Fruit fly (Drosophila melanogaster) whole organism, wandering third instar larva: ENCODE data around the gene Hmr.

Experiments
- Abd-B ChIP-seq: fragments of >200 bp; optimal IDR thresholded peaks from 2 replicates; lab custom pipeline; 2017; ENCODE audit warnings: missing biosample characterization, missing genetic modification characterization
- CG32264 ChIP-seq: fragments of 200-800 bp; sonication (Bioruptor generic); optimal IDR thresholded peaks from 2 replicates; lab custom pipeline; 2016; ENCODE audit warnings: missing biosample characterization, missing genetic modification characterization
- CG9705 ChIP-seq: fragments of 200-800 bp; sonication (Bioruptor generic); optimal IDR thresholded peaks from 2 replicates; lab custom pipeline; 2018; ENCODE audit warnings: missing biosample characterization, mild to moderate bottlenecking, missing genetic modification characterization
- CrebA ChIP-seq: fragments of 200-800 bp; sonication (Bioruptor generic); optimal IDR thresholded peaks from 2 replicates; lab custom pipeline; 2016; ENCODE audit warnings: missing biosample characterization, mild to moderate bottlenecking, missing genetic modification characterization, borderline replicate concordance
- Dfd ChIP-seq: fragments of >200 bp; optimal IDR thresholded peaks from 2 replicates; lab custom pipeline; 2017; ENCODE audit warnings: missing biosample characterization, missing genetic modification characterization
- GATAd ChIP-seq: sonication (Bioruptor generic); optimal IDR thresholded peaks from 2 replicates; lab custom pipeline; 2016; ENCODE audit warnings: missing biosample characterization, missing genetic modification characterization
- HLH106 ChIP-seq: fragments of 200-800 bp; optimal IDR thresholded peaks from 3 replicates; lab custom pipeline; 2019; ENCODE audit warnings: missing biosample characterization, mild to moderate bottlenecking, missing genetic modification characterization, moderate library complexity
- Hr78 ChIP-seq: fragments of >200 bp; optimal IDR thresholded peaks from 2 replicates; lab custom pipeline; 2017; ENCODE audit warnings: missing biosample characterization, missing genetic modification characterization
- Jra ChIP-seq: sonication (Bioruptor generic); optimal IDR thresholded peaks from 2 replicates; lab custom pipeline; 2016; ENCODE audit warnings: missing biosample characterization, missing genetic modification characterization
- Mio ChIP-seq: sonication (Bioruptor generic); optimal IDR thresholded peaks from 2 replicates; lab custom pipeline; 2016; ENCODE audit warnings: missing biosample characterization, missing genetic modification characterization
- Myc ChIP-seq: fragments of >200 bp; optimal IDR thresholded peaks from 2 replicates; lab custom pipeline; 2017
- OdsH ChIP-seq: fragments of 200-800 bp; sonication (Bioruptor generic); optimal IDR thresholded peaks from 2 replicates; lab custom pipeline; 2016; ENCODE audit warnings: missing biosample characterization, mild to moderate bottlenecking, missing genetic modification characterization
- Rel ChIP-seq, 2 experiments: fragments of 200-800 bp; sonication (Bioruptor generic) in 1 of 2; optimal IDR thresholded peaks; 2 replicates in 1 of 2; 3 replicates in 1 of 2; lab custom pipeline; 2016 to 2019; ENCODE audit warnings: mild to moderate bottlenecking in 2 of 2, missing biosample characterization in 2 of 2, missing genetic modification characterization in 2 of 2, moderate library complexity in 1 of 2
- Sp1 ChIP-seq: fragments of 200-800 bp; sonication (Bioruptor generic); optimal IDR thresholded peaks from 3 replicates; lab custom pipeline; 2019; ENCODE audit warnings: missing biosample characterization, mild to moderate bottlenecking, missing genetic modification characterization, moderate library complexity
- Vsx2 ChIP-seq: fragments of 200-300, 225-300 bp; sonication (Bioruptor generic); optimal IDR thresholded peaks from 2 replicates; lab custom pipeline; 2018; ENCODE audit warnings: missing biosample characterization, missing genetic modification characterization; ENCODE audit not compliant: partially characterized antibody
- br ChIP-seq: fragments of 200-800 bp; sonication (Bioruptor generic); optimal IDR thresholded peaks from 2 replicates; lab custom pipeline; 2016; ENCODE audit warnings: missing biosample characterization, missing genetic modification characterization
- brk ChIP-seq: fragments of 200-800 bp; sonication (Bioruptor generic); optimal IDR thresholded peaks from 2 replicates; lab custom pipeline; 2016; ENCODE audit warnings: missing biosample characterization, mild to moderate bottlenecking, missing genetic modification characterization
- dl ChIP-seq, 2 experiments: fragments of 175-275, 200-275 bp in 1 of 2; fragments of 200-275 bp in 1 of 2; sonication (Bioruptor generic); optimal IDR thresholded peaks; lab custom pipeline; 2018; ENCODE audit warnings: mild to moderate bottlenecking in 2 of 2, missing biosample characterization in 2 of 2, missing genetic modification characterization in 2 of 2, moderate library complexity in 2 of 2; ENCODE audit not compliant: partially characterized antibody in 2 of 2, insufficient read depth in 1 of 2
- dmrt93B ChIP-seq: fragments of 200-800 bp; sonication (Bioruptor generic); optimal IDR thresholded peaks from 2 replicates; lab custom pipeline; 2018; ENCODE audit warnings: missing biosample characterization, mild to moderate bottlenecking, missing genetic modification characterization
- dsf ChIP-seq: sonication (Bioruptor generic); optimal IDR thresholded peaks from 2 replicates; lab custom pipeline; 2016; ENCODE audit warnings: missing biosample characterization, missing genetic modification characterization, borderline replicate concordance
- ey ChIP-seq: fragments of 200-800 bp; sonication (Bioruptor generic); optimal IDR thresholded peaks from 2 replicates; lab custom pipeline; 2016; ENCODE audit warnings: missing biosample characterization, missing genetic modification characterization
- foxo ChIP-seq, 2 experiments: fragments of 200-800 bp; sonication (Bioruptor generic); optimal IDR thresholded peaks; 2 replicates in 1 of 2; 3 replicates in 1 of 2; lab custom pipeline; 2016 to 2017; ENCODE audit warnings: missing biosample characterization in 2 of 2, missing genetic modification characterization in 2 of 2
- fru ChIP-seq: fragments of 200-800 bp; sonication (Bioruptor generic); optimal IDR thresholded peaks from 3 replicates; lab custom pipeline; 2016; ENCODE audit warnings: missing biosample characterization, mild to moderate bottlenecking, missing genetic modification characterization
- h ChIP-seq: fragments of 200-800 bp; sonication (Bioruptor generic); optimal IDR thresholded peaks from 3 replicates; lab custom pipeline; 2016; ENCODE audit warnings: missing biosample characterization, mild to moderate bottlenecking, missing genetic modification characterization
- jim ChIP-seq: fragments of 175-275, 200-325 bp; sonication (Bioruptor generic); optimal IDR thresholded peaks from 2 replicates; lab custom pipeline; 2016; ENCODE audit warnings: missing biosample characterization, mild to moderate bottlenecking, missing genetic modification characterization
- lola ChIP-seq: fragments of >200 bp; optimal IDR thresholded peaks from 2 replicates; lab custom pipeline; 2017; ENCODE audit warnings: missing biosample characterization, missing genetic modification characterization
- pan ChIP-seq: fragments of >200 bp; optimal IDR thresholded peaks from 2 replicates; lab custom pipeline; 2017
- psq ChIP-seq: fragments of 200-800 bp; sonication (Bioruptor generic); optimal IDR thresholded peaks from 3 replicates; lab custom pipeline; 2017; ENCODE audit warnings: missing biosample characterization, mild to moderate bottlenecking, missing genetic modification characterization, moderate library complexity
- rgr ChIP-seq: fragments of 200-800 bp; sonication (Bioruptor generic); optimal IDR thresholded peaks from 3 replicates; lab custom pipeline; 2016; ENCODE audit warnings: missing biosample characterization, mild to moderate bottlenecking, missing genetic modification characterization
- sage ChIP-seq: fragments of 200-800 bp; sonication (Bioruptor generic); optimal IDR thresholded peaks from 2 replicates; lab custom pipeline; 2016; ENCODE audit warnings: missing biosample characterization, mild to moderate bottlenecking, missing genetic modification characterization
- sv ChIP-seq: fragments of 200-800 bp; sonication (Bioruptor generic); optimal IDR thresholded peaks from 3 replicates; lab custom pipeline; 2016; ENCODE audit warnings: missing biosample characterization, missing genetic modification characterization
- tai ChIP-seq: sonication (Bioruptor generic); optimal IDR thresholded peaks from 2 replicates; lab custom pipeline; 2016; ENCODE audit warnings: missing biosample characterization, missing genetic modification characterization
- usp ChIP-seq: fragments of >200 bp; optimal IDR thresholded peaks from 2 replicates; lab custom pipeline; 2017; ENCODE audit warnings: missing biosample characterization, missing genetic modification characterization
- woc ChIP-seq: sonication (Bioruptor generic); optimal IDR thresholded peaks from 2 replicates; lab custom pipeline; 2016; ENCODE audit warnings: missing biosample characterization, mild to moderate bottlenecking, missing genetic modification characterization

The Hmr gene

DNA sequence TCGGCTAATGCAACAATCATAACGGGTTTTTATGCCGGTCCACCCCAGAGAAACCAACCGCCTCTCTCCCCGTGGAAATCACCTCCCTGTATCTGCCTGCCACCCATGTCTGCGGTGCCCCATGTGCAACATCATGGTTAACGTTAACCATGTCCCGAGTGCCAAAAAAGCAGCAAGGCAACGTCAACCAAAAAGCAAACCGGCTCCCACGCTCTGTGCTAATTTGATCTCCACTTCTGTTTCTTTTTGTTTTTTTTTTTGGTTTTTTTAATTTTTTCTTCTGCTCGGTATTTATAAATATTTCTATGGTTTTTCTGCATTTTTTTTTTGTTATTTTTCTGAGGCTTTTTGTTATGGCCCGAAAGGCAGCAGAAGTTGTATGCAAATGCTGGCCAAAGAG, 18.7 kb downstream of the Hmr start:
- TF ChIP-seq OdsH = no peak
- no peak for TF ChIP-seq dmrt93B (GFP tag; lab: Kevin White, UChicago)
- no peak for TF ChIP-seq h
- TF ChIP-seq jim = no peak
- TF ChIP-seq usp (GFP tag; lab: Kevin White, UChicago) = no peak
- TF ChIP-seq CG32264 = no peak
- TF ChIP-seq Dfd = no peak

DNA sequence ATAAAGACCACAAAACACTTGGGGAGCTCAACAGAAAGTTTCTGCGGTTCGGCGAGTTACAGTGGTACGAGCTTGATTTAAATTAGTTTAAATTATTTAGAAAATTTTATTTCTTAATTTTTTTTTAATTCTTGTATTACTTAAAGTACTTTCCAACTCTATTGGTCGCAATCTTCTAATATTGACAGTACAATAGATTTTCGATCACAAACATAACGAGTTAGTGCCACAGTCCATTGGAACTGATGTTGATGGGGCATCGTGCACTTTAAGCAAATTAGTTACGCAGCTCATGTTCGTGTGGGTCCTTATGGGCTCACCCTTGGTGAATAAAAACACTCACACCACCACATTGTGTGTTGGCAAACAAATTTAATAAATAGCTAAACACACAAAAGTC, 22.1 kb downstream of the Hmr start:
- peak; percentile 27 for TF ChIP-seq fru (GFP tag; lab: Kevin White, UChicago)
- TF ChIP-seq Hr78 (GFP tag; lab: Kevin White, UChicago) = no peak
- TF ChIP-seq psq (GFP tag; lab: Kevin White, UChicago) = peak; percentile 5
- TF ChIP-seq Sp1 (GFP tag; lab: Kevin White, UChicago) = no peak
- TF ChIP-seq GATAd (GFP tag; lab: Kevin White, UChicago) = no peak
- TF ChIP-seq CG9705 (GFP tag; lab: Kevin White, UChicago) = no peak
- no peak for TF ChIP-seq Vsx2
- peak in 1 of 2 experiments; percentile 5 for TF ChIP-seq foxo (GFP tag; optimal IDR thresholded peaks at IDR 0.05; lab: Kevin White, UChicago)
- TF ChIP-seq h = peak; percentile 18
- no peak for TF ChIP-seq usp (GFP tag; lab: Kevin White, UChicago)
- peak; percentile 7 for TF ChIP-seq sv
- TF ChIP-seq lola (GFP tag; lab: Kevin White, UChicago) = no peak
- TF ChIP-seq rgr (GFP tag; lab: Kevin White, UChicago) = peak; percentile 14
- no peak for TF ChIP-seq dsf (GFP tag; lab: Kevin White, UChicago)

DNA sequence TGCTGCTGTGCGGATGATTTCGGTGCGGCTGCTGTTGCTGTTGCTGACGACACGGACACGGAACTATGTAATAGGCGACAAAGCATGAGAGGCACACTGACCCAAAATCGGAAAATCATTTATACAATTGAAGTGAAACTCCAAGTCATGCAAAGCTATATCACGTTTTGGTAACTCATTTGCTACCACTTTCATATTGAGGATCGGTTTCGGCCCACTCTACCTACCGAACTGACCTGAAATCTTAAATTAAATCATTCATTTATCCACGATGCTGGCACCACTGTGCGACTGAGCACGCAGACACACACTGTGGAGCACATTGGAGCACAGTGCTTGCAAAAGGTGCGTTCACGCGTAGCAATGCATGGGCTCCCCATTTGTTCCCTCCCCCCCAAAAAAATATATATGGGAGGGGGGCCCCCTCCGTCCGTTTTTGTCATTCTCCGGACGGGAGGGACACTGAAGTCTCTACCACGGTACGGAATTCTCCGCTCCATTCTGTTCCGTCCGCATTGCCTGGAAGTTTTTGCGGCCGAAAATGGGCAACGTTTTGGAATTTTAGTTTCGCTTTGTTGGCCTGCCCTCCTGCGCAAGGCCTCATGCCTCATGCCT, 25.4 kb downstream of the Hmr start:
- peak; percentile 51 for TF ChIP-seq ey (GFP tag; lab: Kevin White, UChicago)
- peak; percentile 75 for TF ChIP-seq fru (GFP tag; lab: Kevin White, UChicago)
- TF ChIP-seq foxo (GFP tag; optimal IDR thresholded peaks at IDR 0.05; lab: Kevin White, UChicago) = peak in 1 of 2 experiments; percentile 70
- TF ChIP-seq Mio (GFP tag; lab: Kevin White, UChicago) = no peak
- no peak for TF ChIP-seq Myc
- peak; percentile 24 for TF ChIP-seq rgr (GFP tag; lab: Kevin White, UChicago)
- TF ChIP-seq woc (GFP tag; lab: Kevin White, UChicago) = peak; percentile 56
- no peak for TF ChIP-seq dsf (GFP tag; lab: Kevin White, UChicago)
- TF ChIP-seq h = peak; percentile 50
- no peak for TF ChIP-seq CrebA (GFP tag; lab: Kevin White, UChicago)
- TF ChIP-seq br = peak; percentile 18
- peak; percentile 28 for TF ChIP-seq Sp1 (GFP tag; lab: Kevin White, UChicago)
- no peak for TF ChIP-seq Jra (GFP tag; lab: Kevin White, UChicago)
- TF ChIP-seq HLH106 (tag; lab: Kevin White, UChicago) = peak; percentile 38
- TF ChIP-seq pan (lab: Kevin White, UChicago) = no peak
- TF ChIP-seq sv = peak; percentile 5
- peak; percentile 21 for TF ChIP-seq psq (GFP tag; lab: Kevin White, UChicago)
- TF ChIP-seq tai (GFP tag; lab: Kevin White, UChicago) = no peak

dm6 chrX:10566491-10566890, 29.2 kb downstream of the Hmr start, which contains the start of gene CG15296:
Gene CG15296 (minus strand): TSS chrX:10566591.
- TF ChIP-seq Hr78 (GFP tag; lab: Kevin White, UChicago) = no peak
- TF ChIP-seq Sp1 (GFP tag; lab: Kevin White, UChicago) = no peak
- no peak for TF ChIP-seq tai (GFP tag; lab: Kevin White, UChicago)
- no peak for TF ChIP-seq br
- TF ChIP-seq foxo (GFP tag; optimal IDR thresholded peaks at IDR 0.05; lab: Kevin White, UChicago) = no peak
- no peak for TF ChIP-seq Mio (GFP tag; lab: Kevin White, UChicago)
- no peak for TF ChIP-seq Abd-B
- TF ChIP-seq CrebA (GFP tag; lab: Kevin White, UChicago) = no peak
- no peak for TF ChIP-seq fru (GFP tag; lab: Kevin White, UChicago)
- no peak for TF ChIP-seq Rel (GFP tag; optimal IDR thresholded peaks at IDR 0.05; lab: Kevin White, UChicago)
- TF ChIP-seq Rel (tag; optimal IDR thresholded peaks at IDR 0.05; lab: Kevin White, UChicago) = no peak
- TF ChIP-seq sv = no peak
- TF ChIP-seq CG32264 = no peak
- no peak for TF ChIP-seq brk
- TF ChIP-seq sage (GFP tag; lab: Kevin White, UChicago) = no peak
- no peak for TF ChIP-seq pan (lab: Kevin White, UChicago)
- TF ChIP-seq dl (GFP tag; optimal IDR thresholded peaks at IDR 0.05; lab: Kevin White, UChicago; ENCODE audit: insufficient read depth in 1 of 2, partially characterized antibody in 2 of 2) = no peak
